Fruit fly (Drosophila melanogaster): Measurements from ENCODE around the gene CG33923.

The CG33923 gene

dm6 chr2L:1341995-1342394, at the start of gene CG33923:
Gene CG33923 (minus strand): TSS chr2L:1342095.
- TF ChIP-seq CG33017 (tag; optimal IDR thresholded peaks at IDR 0.05) (no peak), cnc (optimal IDR thresholded peaks at IDR 0.05) (no peak), kay (GFP tag; ENCODE audit: borderline replicate concordance) (no peak), Hr96 (GFP tag; optimal IDR thresholded peaks at IDR 0.05) (no peak), toe (GFP tag; optimal IDR thresholded peaks at IDR 0.05) (no peak), CG11617 (GFP tag; optimal IDR thresholded peaks at IDR 0.05) (no peak), Mnt (GFP tag; optimal IDR thresholded peaks at IDR 0.05) (no peak), bab1 (GFP tag; optimal IDR thresholded peaks at IDR 0.05) (no peak), CG1620 (GFP tag; optimal IDR thresholded peaks at IDR 0.05) (no peak), CG12768 (GFP tag; optimal IDR thresholded peaks at IDR 0.05) (no peak), tj (GFP tag; optimal IDR thresholded peaks at IDR 0.05) (no peak), Crg-1 (GFP tag; optimal IDR thresholded peaks at IDR 0.05) (no peak), CG5204 (GFP tag; optimal IDR thresholded peaks at IDR 0.05) (no peak)

DNA sequence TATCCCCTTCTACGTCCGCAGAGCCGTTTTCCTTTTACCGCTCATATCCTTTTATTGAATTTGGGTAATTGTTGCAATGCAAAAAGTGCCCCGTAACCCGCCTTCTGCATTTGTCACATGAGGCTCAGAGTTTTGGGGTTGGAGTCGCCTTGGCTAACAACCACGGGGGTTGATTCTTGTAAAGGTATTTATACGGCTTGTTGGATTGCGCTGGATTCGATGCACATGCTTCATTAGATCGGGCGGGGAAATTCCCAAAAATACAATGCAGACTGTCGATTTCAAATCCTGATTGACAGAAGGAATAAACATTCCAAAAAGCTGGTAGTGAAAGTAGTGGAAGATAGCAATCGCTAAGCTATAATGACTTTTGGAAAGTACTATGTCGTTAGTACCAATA, 48.4 kb upstream of the CG33923 start:
- no peak for TF ChIP-seq CG1620 (GFP tag; optimal IDR thresholded peaks at IDR 0.05)
- no peak for TF ChIP-seq Hr96 (GFP tag; optimal IDR thresholded peaks at IDR 0.05)
- TF ChIP-seq bab1 (GFP tag; optimal IDR thresholded peaks at IDR 0.05), result no peak

- TF ChIP-seq CG7101 (tag; optimal IDR thresholded peaks at IDR 0.05), result no peak
- no peak for TF ChIP-seq kay (GFP tag; ENCODE audit: borderline replicate concordance)
- TF ChIP-seq tj (GFP tag; optimal IDR thresholded peaks at IDR 0.05), result no peak
- TF ChIP-seq CG5204 (GFP tag; optimal IDR thresholded peaks at IDR 0.05), result no peak
- no peak for TF ChIP-seq CG33017 (tag; optimal IDR thresholded peaks at IDR 0.05)
- TF ChIP-seq CG11617 (GFP tag; optimal IDR thresholded peaks at IDR 0.05), result no peak
- TF ChIP-seq CG1620 (GFP tag; optimal IDR thresholded peaks at IDR 0.05), result no peak
- TF ChIP-seq CG7045 (GFP tag; optimal IDR thresholded peaks at IDR 0.05), result no peak
- no peak for TF ChIP-seq pad (GFP tag; optimal IDR thresholded peaks at IDR 0.05)
- TF ChIP-seq cic (GFP tag; optimal IDR thresholded peaks at IDR 0.05), result no peak
- no peak for TF ChIP-seq Hr96 (GFP tag; optimal IDR thresholded peaks at IDR 0.05)
- no peak for TF ChIP-seq Mnt (GFP tag; optimal IDR thresholded peaks at IDR 0.05)
- TF ChIP-seq CG14711 (tag; optimal IDR thresholded peaks at IDR 0.05), result no peak
- TF ChIP-seq Crg-1 (GFP tag; optimal IDR thresholded peaks at IDR 0.05), result no peak
These were observed 45.9 kb upstream of the CG33923 start for dm6 chr2L:1387811-1388210.

DNA sequence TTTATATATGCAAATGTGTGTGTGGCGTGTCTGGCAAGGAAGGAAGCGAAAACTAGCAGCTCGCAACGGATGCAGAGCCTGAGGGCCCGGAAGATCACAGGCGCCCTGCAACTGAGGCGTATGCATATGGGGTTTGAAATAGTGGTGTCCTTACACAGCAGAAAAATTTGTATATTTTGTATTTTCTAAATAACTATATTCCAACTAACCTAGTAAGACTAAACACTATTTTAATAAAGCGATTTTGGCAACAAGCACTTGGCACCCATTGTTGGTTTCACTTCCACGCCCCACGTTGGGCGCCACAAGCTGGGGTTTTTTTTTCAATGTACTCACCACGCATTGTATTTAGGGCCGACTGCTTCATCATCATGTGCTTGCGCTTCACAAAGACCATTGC, 44.6 kb upstream of the CG33923 start:
- no peak for TF ChIP-seq CG11617 (GFP tag; optimal IDR thresholded peaks at IDR 0.05)
- TF ChIP-seq CG14711 (tag; optimal IDR thresholded peaks at IDR 0.05), result no peak
- TF ChIP-seq Crg-1 (GFP tag; optimal IDR thresholded peaks at IDR 0.05), result no peak
- TF ChIP-seq tj (GFP tag; optimal IDR thresholded peaks at IDR 0.05), result no peak
- TF ChIP-seq CG33017 (tag; optimal IDR thresholded peaks at IDR 0.05), result no peak
- TF ChIP-seq kay (GFP tag; ENCODE audit: borderline replicate concordance), result no peak
- no peak for TF ChIP-seq CG5204 (GFP tag; optimal IDR thresholded peaks at IDR 0.05)
- no peak for TF ChIP-seq cic (GFP tag; optimal IDR thresholded peaks at IDR 0.05)
- TF ChIP-seq CG12768 (GFP tag; optimal IDR thresholded peaks at IDR 0.05), result no peak
- TF ChIP-seq ovo (GFP tag; optimal IDR thresholded peaks at IDR 0.05), result no peak
- TF ChIP-seq cnc (optimal IDR thresholded peaks at IDR 0.05), result no peak
- no peak for TF ChIP-seq Mnt (GFP tag; optimal IDR thresholded peaks at IDR 0.05)
- no peak for TF ChIP-seq CG7045 (GFP tag; optimal IDR thresholded peaks at IDR 0.05)
- TF ChIP-seq CG7101 (tag; optimal IDR thresholded peaks at IDR 0.05), result no peak
- TF ChIP-seq Hr96 (GFP tag; optimal IDR thresholded peaks at IDR 0.05), result no peak
- TF ChIP-seq pad (GFP tag; optimal IDR thresholded peaks at IDR 0.05), result no peak

DNA sequence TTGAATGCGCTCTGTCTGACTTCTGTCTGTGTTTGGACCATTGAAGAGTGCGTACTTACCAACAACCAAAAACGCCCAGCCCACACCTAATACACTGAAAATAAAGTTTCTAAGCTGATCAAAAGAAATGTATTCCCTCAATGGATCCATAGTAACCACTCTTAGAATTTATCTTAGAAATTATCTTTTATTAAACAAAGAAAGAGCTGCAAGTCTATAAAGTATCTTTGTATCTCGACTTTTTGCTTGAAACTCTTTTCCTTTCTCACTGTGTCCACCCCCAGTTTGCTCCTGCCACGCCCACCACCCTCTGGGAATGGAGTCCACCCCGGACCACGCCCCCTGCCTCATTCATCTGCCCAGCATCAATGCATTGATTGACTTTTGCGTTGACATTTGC, 35.7 kb upstream of the CG33923 start:
- TF ChIP-seq CG7045 (GFP tag; optimal IDR thresholded peaks at IDR 0.05), result no peak
- no peak for TF ChIP-seq toe (GFP tag; optimal IDR thresholded peaks at IDR 0.05)
- no peak for TF ChIP-seq kay (GFP tag; ENCODE audit: borderline replicate concordance)
- TF ChIP-seq bab1 (GFP tag; optimal IDR thresholded peaks at IDR 0.05), result no peak
- no peak for TF ChIP-seq CG33017 (tag; optimal IDR thresholded peaks at IDR 0.05)
- no peak for TF ChIP-seq cnc (optimal IDR thresholded peaks at IDR 0.05)
- no peak for TF ChIP-seq Hr96 (GFP tag; optimal IDR thresholded peaks at IDR 0.05)
- no peak for TF ChIP-seq Clk (GFP tag; optimal IDR thresholded peaks at IDR 0.05)
- TF ChIP-seq tj (GFP tag; optimal IDR thresholded peaks at IDR 0.05), result no peak
- TF ChIP-seq CG5204 (GFP tag; optimal IDR thresholded peaks at IDR 0.05), result no peak
- TF ChIP-seq CG12768 (GFP tag; optimal IDR thresholded peaks at IDR 0.05), result no peak
- TF ChIP-seq cic (GFP tag; optimal IDR thresholded peaks at IDR 0.05), result no peak
- no peak for TF ChIP-seq ovo (GFP tag; optimal IDR thresholded peaks at IDR 0.05)
- TF ChIP-seq pad (GFP tag; optimal IDR thresholded peaks at IDR 0.05), result no peak
- no peak for TF ChIP-seq CG11617 (GFP tag; optimal IDR thresholded peaks at IDR 0.05)
- no peak for TF ChIP-seq Mnt (GFP tag; optimal IDR thresholded peaks at IDR 0.05)
- TF ChIP-seq Crg-1 (GFP tag; optimal IDR thresholded peaks at IDR 0.05), result no peak
- no peak for TF ChIP-seq CG7101 (tag; optimal IDR thresholded peaks at IDR 0.05)
- TF ChIP-seq CG1620 (GFP tag; optimal IDR thresholded peaks at IDR 0.05), result no peak

DNA sequence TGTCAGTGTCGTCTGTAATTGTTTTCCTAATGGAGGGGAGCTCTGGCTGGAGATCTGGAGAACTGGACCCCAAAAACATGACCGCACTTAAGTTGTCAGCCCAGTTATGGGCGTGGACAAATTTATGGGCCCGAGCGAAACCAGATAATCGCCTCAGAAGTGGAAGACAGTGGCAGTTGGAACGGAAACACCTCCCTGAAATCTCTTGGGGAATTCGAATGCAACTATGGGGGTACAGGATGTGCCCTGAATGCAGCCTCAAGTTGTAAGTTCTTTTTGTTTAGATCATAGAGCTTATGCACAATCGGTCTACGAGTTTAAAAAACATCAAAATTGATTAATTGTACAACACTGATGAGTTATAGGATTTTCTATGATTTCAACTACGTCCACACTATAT, 25.8 kb upstream of the CG33923 start, which contains the start of gene CG14346:
TSS of gene CG14346 (plus strand) at position 301 of the 400 bp plus-strand sequence.
- TF ChIP-seq toe (GFP tag; optimal IDR thresholded peaks at IDR 0.05), result no peak
- TF ChIP-seq Crg-1 (GFP tag; optimal IDR thresholded peaks at IDR 0.05), result no peak
- TF ChIP-seq Clk (GFP tag; optimal IDR thresholded peaks at IDR 0.05), result no peak
- TF ChIP-seq Hr96 (GFP tag; optimal IDR thresholded peaks at IDR 0.05), result no peak
- no peak for TF ChIP-seq Mnt (GFP tag; optimal IDR thresholded peaks at IDR 0.05)
- no peak for TF ChIP-seq cic (GFP tag; optimal IDR thresholded peaks at IDR 0.05)
- no peak for TF ChIP-seq CG7101 (tag; optimal IDR thresholded peaks at IDR 0.05)
- TF ChIP-seq tj (GFP tag; optimal IDR thresholded peaks at IDR 0.05), result no peak
- TF ChIP-seq cnc (optimal IDR thresholded peaks at IDR 0.05), result no peak
- no peak for TF ChIP-seq CG33017 (tag; optimal IDR thresholded peaks at IDR 0.05)
- TF ChIP-seq CG11617 (GFP tag; optimal IDR thresholded peaks at IDR 0.05), result no peak
- no peak for TF ChIP-seq CG5204 (GFP tag; optimal IDR thresholded peaks at IDR 0.05)
- TF ChIP-seq kay (GFP tag; ENCODE audit: borderline replicate concordance), result no peak
- TF ChIP-seq bab1 (GFP tag; optimal IDR thresholded peaks at IDR 0.05), result no peak
- no peak for TF ChIP-seq CG14711 (tag; optimal IDR thresholded peaks at IDR 0.05)
- TF ChIP-seq CG7045 (GFP tag; optimal IDR thresholded peaks at IDR 0.05), result no peak
- no peak for TF ChIP-seq CG1620 (GFP tag; optimal IDR thresholded peaks at IDR 0.05)
- TF ChIP-seq pad (GFP tag; optimal IDR thresholded peaks at IDR 0.05), result no peak
